Fruit fly (Drosophila melanogaster): ENCODE measurements around the gene CG32647.

Gene CG32647

DNA sequence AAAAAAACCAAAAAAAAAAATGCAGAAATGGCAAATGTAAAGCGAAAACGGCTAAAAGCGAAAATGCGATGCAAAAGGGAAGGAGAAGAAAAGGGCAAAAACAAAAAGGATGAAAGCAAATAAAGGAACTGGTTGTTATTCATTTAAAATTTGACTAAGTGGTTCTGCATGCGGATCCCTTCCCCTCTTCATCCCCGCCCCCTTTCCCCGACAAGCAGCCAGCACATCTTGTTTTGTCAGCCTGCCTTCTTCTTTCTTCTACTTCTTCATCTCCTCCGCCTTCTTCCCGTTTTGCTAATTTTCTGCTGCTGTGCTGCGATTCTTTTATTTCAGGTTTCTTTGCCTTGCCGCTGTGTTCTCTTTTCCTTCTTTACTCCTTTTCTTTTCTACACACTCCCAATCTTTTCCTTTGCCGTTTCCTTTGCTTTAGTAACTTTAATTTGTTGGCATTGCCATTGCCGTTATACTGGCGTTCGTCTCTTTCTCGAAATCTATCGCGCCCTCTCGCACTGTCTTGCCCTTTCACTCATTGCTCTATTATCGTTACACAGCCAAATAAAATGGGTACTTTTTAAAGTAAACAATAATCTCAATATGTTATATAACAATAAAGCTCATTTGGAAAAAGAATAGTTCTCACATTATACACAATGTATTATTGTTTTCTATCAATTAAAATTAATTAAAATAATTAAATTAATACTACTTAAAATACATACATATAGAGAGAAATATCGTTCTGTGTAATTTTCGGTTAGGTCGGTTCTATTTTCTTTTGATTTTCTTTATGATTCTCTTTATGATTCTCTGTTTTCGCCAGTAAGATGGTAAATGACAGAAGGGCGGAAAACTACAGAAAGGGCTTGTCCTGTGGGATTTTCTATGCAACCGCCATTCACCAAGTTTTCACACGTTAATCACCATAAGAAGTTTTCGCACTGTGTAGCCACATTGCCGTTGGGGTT, 36.7 kb downstream of the CG32647 start:
- peak; percentile 56 for TF ChIP-seq bab1 (GFP tag; optimal IDR thresholded peaks at IDR 0.05)
- TF ChIP-seq Mnt (GFP tag; optimal IDR thresholded peaks at IDR 0.05), result no peak
- no peak for TF ChIP-seq cnc (optimal IDR thresholded peaks at IDR 0.05)
- peak; percentile 87 for TF ChIP-seq tj (GFP tag; optimal IDR thresholded peaks at IDR 0.05)
- no peak for TF ChIP-seq CG1620 (GFP tag; optimal IDR thresholded peaks at IDR 0.05)
- no peak for TF ChIP-seq cic (GFP tag; optimal IDR thresholded peaks at IDR 0.05)
- TF ChIP-seq CG14711 (tag; optimal IDR thresholded peaks at IDR 0.05), result peak; percentile 70
- TF ChIP-seq Hr96 (GFP tag; optimal IDR thresholded peaks at IDR 0.05), result no peak
- no peak for TF ChIP-seq CG11617 (GFP tag; optimal IDR thresholded peaks at IDR 0.05)
- peak; percentile 4 for TF ChIP-seq CG33017 (tag; optimal IDR thresholded peaks at IDR 0.05)
- TF ChIP-seq CG12768 (GFP tag; optimal IDR thresholded peaks at IDR 0.05), result no peak
- no peak for TF ChIP-seq Crg-1 (GFP tag; optimal IDR thresholded peaks at IDR 0.05)
- no peak for TF ChIP-seq CG5204 (GFP tag; optimal IDR thresholded peaks at IDR 0.05)
- TF ChIP-seq pad (GFP tag; optimal IDR thresholded peaks at IDR 0.05), result peak; percentile 64
- peak; percentile 52 for TF ChIP-seq CG7101 (tag; optimal IDR thresholded peaks at IDR 0.05)
- no peak for TF ChIP-seq toe (GFP tag; optimal IDR thresholded peaks at IDR 0.05)
- no peak for TF ChIP-seq kay (GFP tag; ENCODE audit: borderline replicate concordance)
- no peak for TF ChIP-seq Clk (GFP tag; optimal IDR thresholded peaks at IDR 0.05)
- peak; percentile 66 for TF ChIP-seq ovo (GFP tag; optimal IDR thresholded peaks at IDR 0.05)

DNA sequence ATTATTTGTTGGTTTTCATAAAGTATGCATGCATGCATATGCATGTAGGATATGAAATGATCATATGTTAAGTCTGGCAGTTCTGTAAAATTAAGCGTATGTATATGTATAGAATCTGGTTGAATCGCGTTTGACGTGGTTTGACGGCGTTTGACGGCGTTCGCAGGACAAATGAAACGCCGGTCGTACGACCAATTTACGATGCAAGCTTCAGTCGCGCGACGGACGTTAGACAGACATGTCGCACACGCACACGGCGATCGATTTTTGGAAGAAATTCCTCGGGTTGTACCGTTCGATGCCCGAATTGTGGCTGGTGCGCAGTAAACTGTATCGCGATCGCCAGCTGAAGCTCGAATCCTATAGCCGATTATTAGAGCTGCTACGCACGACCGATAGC, 39.6 kb downstream of the CG32647 start:
- TF ChIP-seq bab1 (GFP tag; optimal IDR thresholded peaks at IDR 0.05) (no peak), CG11617 (GFP tag; optimal IDR thresholded peaks at IDR 0.05) (no peak), toe (GFP tag; optimal IDR thresholded peaks at IDR 0.05) (no peak)

DNA sequence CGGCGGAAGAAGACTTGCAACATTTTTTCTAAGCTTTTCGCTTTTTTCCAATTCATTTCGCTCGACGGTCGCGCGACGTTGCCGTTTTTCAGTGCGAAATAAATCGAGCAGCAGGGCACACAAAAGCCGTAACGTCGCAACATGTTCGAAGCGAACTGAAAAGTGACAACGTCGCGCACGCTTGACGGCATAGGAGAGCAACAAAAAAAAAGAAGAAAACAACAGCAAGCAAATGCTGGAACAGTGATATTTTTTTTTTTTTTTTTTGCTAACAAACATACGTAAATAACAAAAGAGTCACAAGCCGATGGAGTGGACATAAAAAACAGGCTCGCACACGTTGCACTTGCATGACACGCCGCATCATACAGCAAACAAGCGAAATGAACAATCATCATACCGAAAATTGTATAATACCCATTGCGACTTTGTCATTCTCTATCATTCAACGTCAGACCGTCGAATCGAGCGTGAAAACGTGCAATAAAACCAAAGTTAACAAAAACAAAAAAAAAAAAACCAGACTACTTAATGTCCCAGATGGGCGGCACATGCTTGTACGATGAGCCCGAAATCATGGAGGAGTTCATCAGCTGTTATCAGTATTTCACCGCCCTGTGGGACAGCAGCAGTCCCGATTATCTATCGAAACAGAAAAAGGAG, 40.6 kb downstream of the CG32647 start, which contains the start of gene CG4004:
TSS of gene CG4004 (plus strand) at position 187 of the 663 bp plus-strand sequence.
- TF ChIP-seq CG5204 (GFP tag; optimal IDR thresholded peaks at IDR 0.05), result no peak
- TF ChIP-seq tj (GFP tag; optimal IDR thresholded peaks at IDR 0.05), result peak; percentile 30
- TF ChIP-seq CG1620 (GFP tag; optimal IDR thresholded peaks at IDR 0.05), result peak; percentile 4
- TF ChIP-seq Mnt (GFP tag; optimal IDR thresholded peaks at IDR 0.05), result peak; percentile 23
- no peak for TF ChIP-seq Hr96 (GFP tag; optimal IDR thresholded peaks at IDR 0.05)
- TF ChIP-seq CG7101 (tag; optimal IDR thresholded peaks at IDR 0.05), result peak; percentile 25
- TF ChIP-seq CG12768 (GFP tag; optimal IDR thresholded peaks at IDR 0.05), result no peak
- no peak for TF ChIP-seq cic (GFP tag; optimal IDR thresholded peaks at IDR 0.05)
- TF ChIP-seq CG7045 (GFP tag; optimal IDR thresholded peaks at IDR 0.05), result no peak
- peak; percentile 8 for TF ChIP-seq pad (GFP tag; optimal IDR thresholded peaks at IDR 0.05)
- TF ChIP-seq ovo (GFP tag; optimal IDR thresholded peaks at IDR 0.05), result no peak
- TF ChIP-seq CG33017 (tag; optimal IDR thresholded peaks at IDR 0.05), result no peak
- TF ChIP-seq cnc (optimal IDR thresholded peaks at IDR 0.05), result no peak
- TF ChIP-seq Clk (GFP tag; optimal IDR thresholded peaks at IDR 0.05), result no peak
- no peak for TF ChIP-seq Crg-1 (GFP tag; optimal IDR thresholded peaks at IDR 0.05)
- no peak for TF ChIP-seq kay (GFP tag; ENCODE audit: borderline replicate concordance)
- peak; percentile 39 for TF ChIP-seq CG11617 (GFP tag; optimal IDR thresholded peaks at IDR 0.05)
- TF ChIP-seq bab1 (GFP tag; optimal IDR thresholded peaks at IDR 0.05), result peak; percentile 39
- no peak for TF ChIP-seq toe (GFP tag; optimal IDR thresholded peaks at IDR 0.05)

DNA sequence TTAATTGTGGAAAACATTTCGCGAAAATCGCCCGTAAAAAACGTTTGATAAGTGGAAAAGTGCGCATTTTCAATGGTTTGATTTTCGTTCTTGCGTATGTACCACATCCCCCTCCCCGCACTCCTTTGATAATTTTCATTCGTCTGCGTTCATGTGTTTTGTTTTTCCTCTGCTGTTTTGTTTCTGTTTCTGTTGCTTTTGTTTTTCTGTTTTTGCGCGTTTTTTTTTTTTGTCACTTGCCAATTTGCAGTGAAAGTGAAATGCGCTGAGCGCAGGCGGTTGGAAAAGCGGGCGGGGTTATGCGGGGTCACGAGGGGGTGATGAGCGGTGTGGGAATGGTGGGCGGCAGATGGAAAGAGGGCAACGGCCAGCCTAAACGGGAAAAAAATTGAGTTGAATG, 41.5 kb downstream of the CG32647 start:
- TF ChIP-seq tj (GFP tag; optimal IDR thresholded peaks at IDR 0.05) (peak; percentile 38), CG7101 (tag; optimal IDR thresholded peaks at IDR 0.05) (no peak), toe (GFP tag; optimal IDR thresholded peaks at IDR 0.05) (no peak)

DNA sequence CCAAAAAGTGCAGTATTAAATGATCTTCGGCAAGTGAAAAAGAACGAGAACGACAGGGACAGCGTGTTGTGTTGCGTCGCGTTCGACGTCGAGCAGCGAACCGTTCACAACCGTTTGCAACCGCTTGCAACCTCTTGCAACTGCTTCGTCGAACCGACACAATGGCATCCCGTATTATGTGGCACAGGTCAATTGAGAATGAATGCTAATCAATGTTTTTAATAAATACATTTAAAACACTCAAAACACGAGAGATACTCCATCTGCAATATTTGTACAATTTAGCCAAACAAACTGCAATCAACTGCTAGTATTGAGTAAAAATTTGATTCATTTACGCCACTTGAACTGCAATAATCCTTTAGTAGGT, 42.1 kb downstream of the CG32647 start:
- TF ChIP-seq Hr96 (GFP tag; optimal IDR thresholded peaks at IDR 0.05) (no peak), kay (GFP tag; ENCODE audit: borderline replicate concordance) (no peak), CG5204 (GFP tag; optimal IDR thresholded peaks at IDR 0.05) (no peak)

DNA sequence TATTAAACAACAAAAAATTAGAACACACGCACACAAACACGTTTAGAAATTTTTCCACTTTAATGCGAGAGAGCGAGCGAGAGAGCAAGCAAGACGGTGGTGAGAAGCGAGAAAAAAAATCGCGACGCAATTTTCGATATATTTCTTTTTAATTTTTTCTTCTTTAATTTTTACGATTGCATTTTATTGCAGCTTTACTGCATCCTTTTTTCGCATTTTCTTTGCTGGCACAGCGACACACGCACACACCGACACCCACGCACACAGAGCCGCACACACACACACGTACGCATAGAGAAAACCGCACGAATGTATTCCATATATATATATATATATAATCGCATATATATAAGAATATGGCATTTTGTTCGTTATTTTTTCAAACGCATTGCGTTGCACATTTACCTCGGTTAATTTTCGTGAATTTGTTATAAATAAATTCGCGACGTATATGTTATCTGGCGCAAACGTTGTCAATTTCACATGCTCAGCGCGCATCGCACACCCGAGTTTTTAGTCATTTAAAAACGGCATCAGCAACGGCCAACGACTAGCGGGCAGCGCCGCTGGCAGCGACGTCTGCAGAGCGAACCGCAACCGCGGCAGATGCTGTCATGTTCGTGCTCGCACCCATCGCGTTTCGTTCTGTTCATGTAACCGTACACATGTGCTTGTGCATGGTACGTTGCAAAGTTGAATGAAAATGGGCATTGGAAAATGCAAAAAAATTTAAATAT, 42.7 kb downstream of the CG32647 start, which contains the start of gene Smr:
TSS of gene Smr (minus strand) at position 705 of the 737 bp plus-strand sequence.
- peak; percentile 25 for TF ChIP-seq Mnt (GFP tag; optimal IDR thresholded peaks at IDR 0.05)
- no peak for TF ChIP-seq ovo (GFP tag; optimal IDR thresholded peaks at IDR 0.05)
- peak; percentile 74 for TF ChIP-seq tj (GFP tag; optimal IDR thresholded peaks at IDR 0.05)
- peak; percentile 29 for TF ChIP-seq cic (GFP tag; optimal IDR thresholded peaks at IDR 0.05)
